Worm (Caenorhabditis elegans): ENCODE results near the gene M01B2.12.

ce11 chrV:15272263-15272662, 8.2 kb upstream of the M01B2.12 start, which contains the start of gene T10H4.4:
- no peak for TF ChIP-seq nhr-10 (tag; optimal IDR thresholded peaks at IDR 0.05)
- TF ChIP-seq snpc-4 (tag; optimal IDR thresholded peaks at IDR 0.05), result no peak
- TF ChIP-seq fos-1 (tag; optimal IDR thresholded peaks at IDR 0.05), result no peak
- no peak for TF ChIP-seq ama-1 (optimal IDR thresholded peaks at IDR 0.05)
- no peak for TF ChIP-seq mdt-29 (GFP tag; IDR thresholded peaks at IDR 0.05)
- TF ChIP-seq lin-38 (GFP tag; IDR thresholded peaks at IDR 0.05), result no peak
- TF ChIP-seq skn-1 (tag; optimal IDR thresholded peaks at IDR 0.05), result no peak

Data from whole organism, L4 larva.